Worm (Caenorhabditis elegans) whole organism, mixed stage, embryonic: Measurements from ENCODE around the gene nkb-3.

Experiments
- elt-3 ChIP-seq: fragments of 150-350 bp; optimal IDR thresholded peaks from 2 replicates; lab custom pipeline; 2014; ENCODE audit warnings: missing biosample characterization, missing genetic modification characterization
- flh-1 ChIP-seq: fragments of 200-800 bp; sonication (Bioruptor generic); optimal IDR thresholded peaks from 2 replicates; lab custom pipeline; 2018; ENCODE audit warnings: mild to moderate bottlenecking, missing genetic modification characterization, moderate library complexity, missing compliant biosample characterization
- lin-13 ChIP-seq: fragments of 150-350 bp; optimal IDR thresholded peaks from 2 replicates; lab custom pipeline; 2014; ENCODE audit warnings: missing biosample characterization, missing genetic modification characterization
- nhr-12 ChIP-seq: fragments of 150-350 bp; optimal IDR thresholded peaks from 2 replicates; lab custom pipeline; 2014; ENCODE audit warnings: missing biosample characterization, missing genetic modification characterization
- nhr-237 ChIP-seq: fragments of 150-350 bp; optimal IDR thresholded peaks from 2 replicates; lab custom pipeline; 2014; ENCODE audit warnings: missing biosample characterization, missing genetic modification characterization
- sptf-1 ChIP-seq: sonication (generic microtip); optimal IDR thresholded peaks from 2 replicates; lab custom pipeline; 2017; ENCODE audit warnings: mild to moderate bottlenecking, missing genetic modification characterization, moderate library complexity, missing compliant biosample characterization
- tbx-8 ChIP-seq: fragments of 200-800 bp; sonication (Bioruptor generic); optimal IDR thresholded peaks from 2 replicates; lab custom pipeline; 2018; ENCODE audit warnings: mild to moderate bottlenecking, missing genetic modification characterization, moderate library complexity, missing compliant biosample characterization

DNA sequence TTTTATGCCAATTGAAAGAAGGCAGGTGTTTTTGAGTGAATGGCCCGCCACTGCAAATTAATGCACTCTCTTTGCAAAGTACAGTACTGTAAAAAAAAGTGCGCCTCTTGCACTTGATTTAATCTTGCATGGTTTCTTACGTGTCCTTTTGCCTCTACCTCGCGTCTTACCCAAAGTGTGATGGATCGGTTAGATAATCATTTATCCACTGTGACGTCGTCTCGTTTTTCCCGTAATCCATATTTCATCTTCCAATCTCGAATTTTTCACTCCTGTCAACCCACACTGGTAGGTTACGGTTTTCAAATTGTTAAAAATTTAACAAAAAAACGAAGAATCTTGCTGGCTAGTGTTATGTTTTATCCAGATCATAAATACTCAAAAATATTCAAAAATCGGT, 33.7 kb downstream of the nkb-3 start:
- no peak for TF ChIP-seq lin-13 (tag; lab: Kevin White, UChicago)
- TF ChIP-seq flh-1 (GFP tag; lab: Kevin White, UChicago): no peak
- no peak for TF ChIP-seq tbx-8 (GFP tag; lab: Kevin White, UChicago)
- no peak for TF ChIP-seq nhr-12
- no peak for TF ChIP-seq elt-3 (tag; lab: Kevin White, UChicago)
- no peak for TF ChIP-seq nhr-237 (tag; lab: Kevin White, UChicago)
- TF ChIP-seq sptf-1 (tag; lab: Kevin White, UChicago): no peak
